Fruit fly (Drosophila melanogaster): ENCODE results near the gene Prestin.
"Not testable (repeated sequence)": the region's sequence is repeated elsewhere in the genome, so short reads cannot be mapped to it uniquely, and the experiment has no call there.

Gene Prestin

DNA sequence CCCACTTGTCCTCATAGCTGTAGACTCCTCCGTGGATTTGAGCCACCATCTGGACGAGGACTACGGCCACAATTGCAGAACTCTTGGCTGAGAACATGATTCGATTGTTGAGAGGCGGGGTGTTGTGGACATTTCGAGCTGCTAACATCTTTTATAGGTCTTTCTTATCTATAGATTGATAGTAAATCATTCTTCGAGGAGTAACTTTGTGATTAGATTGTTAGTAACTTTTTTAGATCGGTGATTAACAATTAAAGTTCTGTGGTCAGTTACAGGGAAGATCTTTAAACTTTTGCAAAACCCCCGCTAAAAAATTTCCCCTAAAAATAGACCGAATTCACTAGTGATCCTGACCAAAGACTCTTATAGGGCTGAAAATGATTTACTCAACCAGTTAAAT is 21.1 kb downstream of the Prestin start, which contains the start of gene CG16775:
Gene CG16775, minus strand, starts transcription at position 101 of the 400 bp plus-strand sequence.
- no peak for TF ChIP-seq CG11762 (GFP tag; optimal IDR thresholded peaks at IDR 0.05; ENCODE audit: insufficient read depth)
- TF ChIP-seq achi (GFP tag; optimal IDR thresholded peaks at IDR 0.05), result no peak
- no peak for TF ChIP-seq fd59A (GFP tag; optimal IDR thresholded peaks at IDR 0.05)
- TF ChIP-seq pdm3 (GFP tag; optimal IDR thresholded peaks at IDR 0.05), result no peak
- TF ChIP-seq Blimp-1 (GFP tag; optimal IDR thresholded peaks at IDR 0.05), result no peak
- TF ChIP-seq CG32006 (GFP tag; optimal IDR thresholded peaks at IDR 0.05), result no peak
- no peak for TF ChIP-seq CG6276 (GFP tag; optimal IDR thresholded peaks at IDR 0.05)
- no peak for TF ChIP-seq dsx (GFP tag; optimal IDR thresholded peaks at IDR 0.05; ENCODE audit: poor library complexity, severe bottlenecking)
- no peak for TF ChIP-seq Met (GFP tag; optimal IDR thresholded peaks at IDR 0.05)
- no peak for TF ChIP-seq cyc (GFP tag; optimal IDR thresholded peaks at IDR 0.05)
- no peak for TF ChIP-seq CG10631 (GFP tag; optimal IDR thresholded peaks at IDR 0.05)
- no peak for TF ChIP-seq esn (GFP tag; optimal IDR thresholded peaks at IDR 0.05)
- no peak for TF ChIP-seq Sox102F (GFP tag; optimal IDR thresholded peaks at IDR 0.05)

DNA sequence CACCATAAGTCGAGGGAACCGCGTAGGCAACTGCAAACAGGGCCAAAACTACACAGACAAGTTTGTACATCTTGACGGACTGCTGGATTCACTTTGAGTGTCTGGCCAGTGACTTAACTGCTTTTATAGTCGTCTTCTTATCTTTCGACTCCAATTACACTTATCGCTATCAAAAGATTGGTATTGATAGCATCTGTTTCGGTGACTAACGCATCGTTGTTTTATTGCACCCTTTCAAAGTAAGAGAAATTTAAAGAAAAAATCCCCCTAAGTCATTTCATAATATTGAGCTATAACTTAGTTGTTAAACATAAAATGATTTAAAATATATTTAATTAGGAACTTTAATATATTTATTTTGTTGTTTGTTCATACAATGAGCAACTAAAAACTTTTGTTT is 23.3 kb downstream of the Prestin start, which contains the start of gene CG5506:
Gene CG5506, minus strand, starts transcription at position 101 of the 400 bp plus-strand sequence.
- TF ChIP-seq vri (GFP tag; optimal IDR thresholded peaks at IDR 0.05), result peak; percentile 37
- TF ChIP-seq CG6163 (GFP tag; IDR thresholded peaks at IDR 0.05), result no peak
- no peak for TF ChIP-seq Met (GFP tag; optimal IDR thresholded peaks at IDR 0.05)

dm6 chr3L:17878781-17879360 is 28.7 kb downstream of the Prestin start, which contains the start of gene CG7408:
CG7408 (plus strand) TSS chr3L:17879096.
- TF ChIP-seq dsx (GFP tag; optimal IDR thresholded peaks at IDR 0.05; ENCODE audit: poor library complexity, severe bottlenecking) (peak; percentile 88), Sox14 (GFP tag; optimal IDR thresholded peaks at IDR 0.05) (no peak), svp (GFP tag) (no peak), CG1621 (tag; optimal IDR thresholded peaks at IDR 0.05) (peak; percentile 85), vri (GFP tag; optimal IDR thresholded peaks at IDR 0.05) (peak; percentile 43), Eip93F (GFP tag; optimal IDR thresholded peaks at IDR 0.05) (peak; percentile 60), Lpt (GFP tag; optimal IDR thresholded peaks at IDR 0.05) (peak; percentile 3), fkh (GFP tag; optimal IDR thresholded peaks at IDR 0.05) (peak; percentile 20), cyc (GFP tag; optimal IDR thresholded peaks at IDR 0.05) (no peak), CG31627 (GFP tag; optimal IDR thresholded peaks at IDR 0.05) (no peak)

DNA sequence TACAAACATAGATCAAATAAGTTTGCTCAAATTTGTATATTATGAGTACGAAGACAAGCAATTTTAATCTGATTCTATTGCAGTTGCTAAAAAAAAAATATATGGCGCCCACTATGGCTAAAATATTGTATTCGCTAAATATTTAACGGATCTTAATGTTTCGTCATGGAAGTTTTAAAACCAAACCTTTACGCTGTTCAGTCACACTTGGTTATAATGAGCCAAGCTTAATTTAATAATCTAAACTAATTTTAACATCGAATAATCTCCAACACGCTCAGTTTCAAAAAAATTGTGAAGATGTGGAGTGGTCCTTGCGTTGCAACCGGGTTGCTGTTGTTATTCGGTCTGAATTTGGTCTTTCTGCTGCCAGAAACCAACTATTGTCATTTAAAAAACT is 49.4 kb downstream of the Prestin start, which contains the start of gene CG34002:
Gene CG34002, plus strand, starts transcription at position 301 of the 400 bp plus-strand sequence.
- not testable (repeated sequence) for TF ChIP-seq Eip75B (GFP tag; optimal IDR thresholded peaks at IDR 0.05); CG16779 (tag; optimal IDR thresholded peaks at IDR 0.05); dac (GFP tag; optimal IDR thresholded peaks at IDR 0.05)

DNA sequence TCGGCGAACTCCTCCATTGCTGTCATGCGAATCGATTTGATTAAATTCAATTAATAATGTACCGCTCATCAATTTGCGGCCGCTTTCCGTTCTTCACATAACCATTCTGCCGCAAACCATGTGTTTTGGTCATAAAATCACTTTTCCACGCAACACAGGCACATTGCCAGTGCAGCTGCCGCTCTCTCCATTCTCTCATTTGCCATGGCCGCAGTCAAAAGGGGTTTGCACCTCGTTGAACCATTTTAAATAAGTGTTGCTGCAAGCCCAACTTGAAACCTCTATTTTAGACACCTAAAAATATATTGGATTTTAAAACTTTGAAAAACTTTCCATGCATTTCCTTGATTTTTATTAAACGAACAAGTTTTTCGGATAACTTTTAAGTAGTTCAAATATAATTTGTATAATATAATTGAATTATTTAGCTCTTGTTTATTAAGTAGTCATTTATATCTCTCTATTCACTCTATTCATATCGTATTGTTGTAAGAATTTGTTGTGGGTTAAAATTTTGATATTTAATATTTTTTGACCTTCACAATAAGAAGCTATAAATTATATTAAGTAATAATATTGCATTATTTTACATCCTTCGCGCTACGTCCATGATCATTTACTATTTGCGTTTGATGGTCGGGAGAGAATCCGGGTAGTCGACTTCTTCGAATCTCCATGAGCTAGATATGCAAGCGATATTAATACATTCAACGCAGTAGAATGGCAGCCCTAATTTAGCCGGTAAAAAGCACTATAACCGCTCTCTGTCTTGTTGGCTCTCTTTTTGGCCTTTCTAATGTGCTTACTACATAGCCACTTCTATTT is 50.7 kb downstream of the Prestin start, which contains the start of gene CG5535:
Gene CG5535, minus strand, starts transcription at position 140 of the 825 bp plus-strand sequence.
- peak; percentile 74 for TF ChIP-seq CG16779 (tag; optimal IDR thresholded peaks at IDR 0.05)
- peak; percentile 91 for TF ChIP-seq CG6276 (GFP tag; optimal IDR thresholded peaks at IDR 0.05)
- TF ChIP-seq CG6163 (GFP tag; IDR thresholded peaks at IDR 0.05), result no peak
- TF ChIP-seq topi (GFP tag; optimal IDR thresholded peaks at IDR 0.05), result peak; percentile 32
- TF ChIP-seq CG31627 (GFP tag; optimal IDR thresholded peaks at IDR 0.05), result peak; percentile 37
- peak; percentile 64 for TF ChIP-seq pdm3 (GFP tag; optimal IDR thresholded peaks at IDR 0.05)
- TF ChIP-seq vri (GFP tag; optimal IDR thresholded peaks at IDR 0.05), result peak; percentile 12
- TF ChIP-seq Sox15 (GFP tag; optimal IDR thresholded peaks at IDR 0.05), result peak; percentile 32
- peak; percentile 57 for TF ChIP-seq CG8632 (GFP tag; optimal IDR thresholded peaks at IDR 0.05)
- TF ChIP-seq CG11762 (GFP tag; optimal IDR thresholded peaks at IDR 0.05; ENCODE audit: insufficient read depth), result peak; percentile 47
- TF ChIP-seq CG6792 (GFP tag; optimal IDR thresholded peaks at IDR 0.05), result peak; percentile 66
- TF ChIP-seq CG15336 (GFP tag; IDR thresholded peaks at IDR 0.05), result peak; percentile 44
- TF ChIP-seq lz (GFP tag; optimal IDR thresholded peaks at IDR 0.05), result peak; percentile 29
- no peak for TF ChIP-seq Blimp-1 (GFP tag; optimal IDR thresholded peaks at IDR 0.05)
- peak; percentile 73 for TF ChIP-seq Hr4 (GFP tag; optimal IDR thresholded peaks at IDR 0.05)
- TF ChIP-seq fd59A (GFP tag; optimal IDR thresholded peaks at IDR 0.05), result peak; percentile 60
- peak; percentile 68 for TF ChIP-seq fkh (GFP tag; optimal IDR thresholded peaks at IDR 0.05)
- no peak for TF ChIP-seq Hr38 (GFP tag; optimal IDR thresholded peaks at IDR 0.05)
- no peak for TF ChIP-seq Ets21C (GFP tag; optimal IDR thresholded peaks at IDR 0.05)
- peak; percentile 12 for TF ChIP-seq CG11902 (GFP tag; optimal IDR thresholded peaks at IDR 0.05)
- peak; percentile 56 for TF ChIP-seq CG34406 (GFP tag; optimal IDR thresholded peaks at IDR 0.05)
- peak; percentile 26; the same call in 1 of the 2 replicates for TF ChIP-seq CG11294 (GFP tag; IDR thresholded peaks at IDR 0.05)
- peak; percentile 60 for TF ChIP-seq dac (GFP tag; optimal IDR thresholded peaks at IDR 0.05)
- peak; percentile 41 for TF ChIP-seq Sox14 (GFP tag; optimal IDR thresholded peaks at IDR 0.05)
- TF ChIP-seq CG7368 (GFP tag; optimal IDR thresholded peaks at IDR 0.05), result peak; percentile 47
- TF ChIP-seq CG10631 (GFP tag; optimal IDR thresholded peaks at IDR 0.05), result peak; percentile 83
